Worm (Caenorhabditis elegans) whole organism, L1 larva: ENCODE measurements around the gene T23D5.3.

Experiments
- C16A3.4 ChIP-seq: fragments of 150-350 bp; optimal IDR thresholded peaks from 2 replicates; lab custom pipeline; 2014; ENCODE audit warnings: missing biosample characterization, missing genetic modification characterization
- alr-1 ChIP-seq: fragments of 200-800 bp; sonication (Bioruptor generic); optimal IDR thresholded peaks from 2 replicates; lab custom pipeline; 2018; ENCODE audit warnings: borderline replicate concordance, mild to moderate bottlenecking, missing genetic modification characterization, missing compliant biosample characterization
- ceh-63 ChIP-seq: fragments of 200-800 bp; sonication (Bioruptor generic); optimal IDR thresholded peaks from 2 replicates; lab custom pipeline; 2018; ENCODE audit warnings: mild to moderate bottlenecking, missing genetic modification characterization, missing compliant biosample characterization
- dsc-1 ChIP-seq: sonication (generic microtip); optimal IDR thresholded peaks from 2 replicates; lab custom pipeline; 2016; ENCODE audit warnings: mild to moderate bottlenecking, missing genetic modification characterization, missing compliant biosample characterization
- egl-27 ChIP-seq, 2 experiments: fragments of 150-350 bp in 1 of 2; sonication (generic microtip); optimal IDR thresholded peaks; 3 replicates each; lab custom pipeline; 2017 to 2018; ENCODE audit warnings: missing biosample characterization in 2 of 2, missing genetic modification characterization in 2 of 2, missing genetic modification reagents in 2 of 2
- elt-3 ChIP-seq, 6 experiments: fragments of 150-350 bp in 1 of 6; sonication (generic microtip); optimal IDR thresholded peaks; 2 replicates each; lab custom pipeline; 2017 to 2018; ENCODE audit warnings: missing biosample characterization in 6 of 6, missing genetic modification characterization in 6 of 6, inconsistent platforms in 1 of 6
- fkh-4 ChIP-seq: sonication (generic microtip); optimal IDR thresholded peaks from 2 replicates; lab custom pipeline; 2016; ENCODE audit warnings: missing compliant biosample characterization, missing genetic modification characterization, borderline replicate concordance
- fkh-8 ChIP-seq: sonication (generic microtip); optimal IDR thresholded peaks from 2 replicates; lab custom pipeline; 2016; ENCODE audit warnings: mild to moderate bottlenecking, missing genetic modification characterization, missing compliant biosample characterization
- jun-1 ChIP-seq: fragments of 150-350 bp; optimal IDR thresholded peaks from 2 replicates; lab custom pipeline; 2014; ENCODE audit warnings: missing biosample characterization, missing genetic modification reagents, missing genetic modification characterization
- nhr-28 ChIP-seq: fragments of 150-350 bp; optimal IDR thresholded peaks from 2 replicates; lab custom pipeline; 2014; ENCODE audit warnings: missing biosample characterization, missing genetic modification characterization
- nhr-47 ChIP-seq: sonication (generic microtip); optimal IDR thresholded peaks from 2 replicates; lab custom pipeline; 2016; ENCODE audit warnings: mild to moderate bottlenecking, missing genetic modification characterization, moderate library complexity, missing compliant biosample characterization
- nhr-71 ChIP-seq: sonication (generic microtip); optimal IDR thresholded peaks from 2 replicates; lab custom pipeline; 2016; ENCODE audit warnings: mild to moderate bottlenecking, missing genetic modification characterization, moderate library complexity, missing compliant biosample characterization
- nhr-85 ChIP-seq: sonication (generic microtip); peaks from one replicate; lab custom pipeline; 2016; ENCODE audit warnings: missing genetic modification characterization, inconsistent platforms, missing compliant biosample characterization
- pax-3 ChIP-seq: fragments of 200-800 bp; sonication (Bioruptor generic); optimal IDR thresholded peaks from 2 replicates; lab custom pipeline; 2018; ENCODE audit warnings: mild to moderate bottlenecking, missing genetic modification characterization, moderate library complexity, missing compliant biosample characterization
- snu-23 ChIP-seq: sonication (generic microtip); optimal IDR thresholded peaks from 2 replicates; lab custom pipeline; 2016; ENCODE audit warnings: missing genetic modification characterization, missing compliant biosample characterization
- sox-4 ChIP-seq: sonication (generic microtip); optimal IDR thresholded peaks from 2 replicates; lab custom pipeline; 2016; ENCODE audit warnings: missing genetic modification characterization, missing compliant biosample characterization
- sup-37 ChIP-seq: fragments of 200-800 bp; sonication (Bioruptor generic); optimal IDR thresholded peaks from 2 replicates; lab custom pipeline; 2018; ENCODE audit warnings: mild to moderate bottlenecking, missing genetic modification characterization, missing compliant biosample characterization
- tbx-2 ChIP-seq: sonication (generic microtip); optimal IDR thresholded peaks from 2 replicates; lab custom pipeline; 2016; ENCODE audit warnings: missing genetic modification characterization, missing compliant biosample characterization
- unc-86 ChIP-seq: sonication (generic microtip); optimal IDR thresholded peaks from 2 replicates; lab custom pipeline; 2016; ENCODE audit warnings: missing genetic modification characterization, missing compliant biosample characterization

The T23D5.3 gene

DNA sequence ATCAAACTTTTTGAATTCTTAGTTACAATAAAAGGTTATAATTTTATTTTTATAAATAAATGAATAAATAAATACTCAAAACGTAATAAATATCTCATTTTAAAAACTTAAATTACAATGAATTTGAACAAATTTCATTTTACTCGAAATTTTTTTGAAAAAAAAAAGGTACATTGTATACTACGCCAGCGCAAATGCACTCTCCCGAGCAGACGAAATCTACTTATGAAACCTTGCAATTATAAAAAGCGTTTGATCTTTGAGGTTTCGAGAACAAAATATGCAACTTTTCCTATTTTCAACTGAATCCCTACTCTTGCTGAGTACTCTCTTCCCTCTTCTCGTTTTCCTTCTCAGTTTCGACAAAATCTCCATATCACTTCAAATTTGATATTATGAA lies 45.8 kb downstream of the T23D5.3 start, which contains the start of gene nhr-197:
TSS of gene nhr-197 (plus strand) at position 301 of the 400 bp plus-strand sequence.
- no peak for TF ChIP-seq dsc-1 (tag; lab: Kevin White, UChicago)
- no peak for TF ChIP-seq tbx-2 (tag; lab: Kevin White, UChicago)

DNA sequence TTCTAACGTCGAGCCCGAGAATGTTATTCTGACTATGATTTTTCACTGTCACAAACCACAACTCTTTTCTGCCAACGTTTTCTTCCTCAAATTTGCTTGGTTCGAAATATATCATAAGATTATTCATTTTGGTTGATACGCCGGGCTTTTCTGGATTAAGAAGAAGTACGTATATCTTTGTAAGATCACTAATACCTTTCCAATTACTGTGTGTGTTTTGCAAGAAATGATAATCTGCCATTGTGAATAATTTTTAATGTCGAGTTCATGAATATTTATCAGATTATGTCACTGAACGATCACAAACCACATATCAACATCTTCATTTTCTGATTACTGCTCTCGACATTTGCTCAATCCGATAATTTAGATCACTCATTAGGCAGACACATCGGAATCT lies 47.9 kb downstream of the T23D5.3 start, which contains the start of gene nhr-196:
TSS of gene nhr-196 (plus strand) at position 118 of the 400 bp plus-strand sequence.
- TF ChIP-seq nhr-28 (tag; lab: Kevin White, UChicago), result no peak
- TF ChIP-seq nhr-47 (tag; lab: Kevin White, UChicago), result peak; percentile 49
- TF ChIP-seq snu-23 (GFP tag; lab: Kevin White, UChicago), result no peak
- TF ChIP-seq fkh-8 (tag; lab: Kevin White, UChicago), result peak; percentile 66
- no peak for TF ChIP-seq unc-86 (tag; lab: Kevin White, UChicago)
- TF ChIP-seq elt-3 (tag; optimal IDR thresholded peaks at IDR 0.05; lab: Kevin White, UChicago), result no peak
- TF ChIP-seq sox-4 (tag; lab: Kevin White, UChicago), result peak; percentile 58
- no peak for TF ChIP-seq sup-37 (GFP tag; lab: Kevin White, UChicago)
- peak; percentile 98 for TF ChIP-seq dsc-1 (tag; lab: Kevin White, UChicago)
- no peak for TF ChIP-seq egl-27 (tag; optimal IDR thresholded peaks at IDR 0.05; lab: Kevin White, UChicago)
- peak; percentile 24 for TF ChIP-seq fkh-4 (tag; lab: Kevin White, UChicago)
- no peak for TF ChIP-seq jun-1
- TF ChIP-seq nhr-71, result peak; percentile 17
- no peak for TF ChIP-seq C16A3.4
- TF ChIP-seq ceh-63 (GFP tag; lab: Kevin White, UChicago), result no peak
- no peak for TF ChIP-seq nhr-85 (tag; lab: Kevin White, UChicago)
- no peak for TF ChIP-seq alr-1 (tag; lab: Kevin White, UChicago)
- TF ChIP-seq pax-3 (tag; lab: Kevin White, UChicago), result peak; percentile 80
